Fruit fly (Drosophila melanogaster) whole organism, prepupa: Measurements from ENCODE around the gene Hsc70-3.

Experiments
- CG16779 ChIP-seq: fragments of 200-800 bp; sonication (Bioruptor generic); optimal IDR thresholded peaks from 3 replicates; lab custom pipeline; 2017; ENCODE audit warnings: missing biosample characterization, mild to moderate bottlenecking, missing genetic modification characterization
- CG6163 ChIP-seq: fragments of 200-800 bp; sonication (Bioruptor generic); IDR thresholded peaks from 3 replicates; pipeline ENCODE4 v1.3.6; 2022; ENCODE audit warnings: missing biosample characterization, missing genetic modification characterization
- CG6808 ChIP-seq: fragments of 200-800 bp; sonication (Bioruptor generic); optimal IDR thresholded peaks from 3 replicates; lab custom pipeline; 2017; ENCODE audit warnings: missing biosample characterization, missing genetic modification characterization, mild to moderate bottlenecking, moderate library complexity, missing genetic modification reagents
- CG8319 ChIP-seq: fragments of 200-800 bp; sonication (Bioruptor generic); optimal IDR thresholded peaks from 3 replicates; lab custom pipeline; 2016; ENCODE audit warnings: missing biosample characterization, missing genetic modification characterization
- Eip78C ChIP-seq: fragments of 200-800 bp; sonication (Bioruptor generic); peaks from one replicate; lab custom pipeline; 2016; ENCODE audit warnings: missing biosample characterization, missing genetic modification characterization
- achi ChIP-seq: fragments of 200-800 bp; sonication (Bioruptor generic); optimal IDR thresholded peaks from 3 replicates; lab custom pipeline; 2016; ENCODE audit warnings: missing biosample characterization, missing genetic modification characterization

DNA sequence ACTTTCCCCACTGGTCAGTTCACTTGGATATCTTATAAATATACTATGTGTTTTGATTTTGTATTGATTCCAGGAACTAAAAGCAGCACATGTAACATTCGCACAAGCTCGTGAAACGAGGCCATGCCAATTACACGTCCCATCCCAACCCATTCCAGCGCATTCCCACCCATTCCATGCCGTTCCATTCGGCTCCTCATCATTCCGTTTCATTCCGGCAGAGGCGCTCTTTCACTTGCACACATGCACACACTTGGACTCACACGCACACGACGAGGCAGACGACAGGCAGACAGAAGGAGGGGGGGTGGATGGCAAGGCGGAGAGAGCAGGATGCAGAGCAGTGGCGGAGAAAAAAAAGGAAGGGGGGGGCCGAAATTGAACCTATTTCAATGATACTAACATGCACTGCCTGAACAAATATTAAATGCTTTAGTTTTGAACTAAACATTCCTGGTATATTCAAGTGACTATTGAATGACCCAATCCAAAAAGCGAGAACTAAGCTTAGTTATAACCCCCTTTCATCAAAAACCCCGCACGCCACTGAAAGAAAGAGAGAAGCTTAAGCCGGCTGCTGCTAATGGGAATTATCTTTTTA, 30.8 kb downstream of the Hsc70-3 start:
- TF ChIP-seq CG8319 (GFP tag; lab: Kevin White, UChicago) = peak; percentile 93
- peak; percentile 96 for TF ChIP-seq CG6808 (GFP tag; lab: Kevin White, UChicago)
- TF ChIP-seq CG6163 = peak; percentile 94
- TF ChIP-seq Eip78C (GFP tag; lab: Kevin White, UChicago) = peak; percentile 97
- peak; percentile 90 for TF ChIP-seq CG16779 (tag; lab: Kevin White, UChicago)
- TF ChIP-seq achi (GFP tag; lab: Kevin White, UChicago) = peak; percentile 94
